Worm (Caenorhabditis elegans) whole organism, early embryonic: Measurements from ENCODE around the gene srsx-29.

Source experiments
- B0310.2 ChIP-seq: sonication (generic microtip); optimal IDR thresholded peaks from 2 replicates; lab custom pipeline; 2016; ENCODE audit warnings: mild to moderate bottlenecking, missing genetic modification characterization, missing compliant biosample characterization
- F13C5.2 ChIP-seq: sonication (generic microtip); optimal IDR thresholded peaks from 2 replicates; lab custom pipeline; 2017; ENCODE audit warnings: mild to moderate bottlenecking, missing genetic modification characterization, inconsistent platforms, missing compliant biosample characterization
- aly-1 ChIP-seq: sonication (generic microtip); optimal IDR thresholded peaks from 2 replicates; lab custom pipeline; 2016; ENCODE audit warnings: missing genetic modification characterization, missing compliant biosample characterization
- ama-1 ChIP-seq: fragments of 150-350 bp; optimal IDR thresholded peaks from 2 replicates; lab custom pipeline; 2014
- ceh-13 ChIP-seq: fragments of 200-800 bp; sonication (Bioruptor generic); optimal IDR thresholded peaks from 2 replicates; lab custom pipeline; 2018; ENCODE audit warnings: mild to moderate bottlenecking, missing genetic modification characterization, missing compliant biosample characterization
- ceh-36 ChIP-seq: sonication (generic microtip); optimal IDR thresholded peaks from 2 replicates; lab custom pipeline; 2016; ENCODE audit warnings: missing genetic modification characterization, inconsistent platforms, missing compliant biosample characterization
- ets-7 ChIP-seq: sonication (generic microtip); optimal IDR thresholded peaks from 2 replicates; lab custom pipeline; 2016; ENCODE audit warnings: missing genotype, missing genetic modification characterization, missing compliant biosample characterization
- flt-1 ChIP-seq: fragments of 200-800 bp; sonication (Bioruptor generic); IDR thresholded peaks from 2 replicates; pipeline ENCODE4 v1.3.6; 2022; ENCODE audit warnings: missing genetic modification characterization, missing compliant biosample characterization
- hmbx-1 ChIP-seq: sonication (generic microtip); optimal IDR thresholded peaks from 2 replicates; lab custom pipeline; 2016; ENCODE audit warnings: mild to moderate bottlenecking, missing genetic modification characterization, missing compliant biosample characterization
- hmg-4 ChIP-seq: fragments of 200-800 bp; sonication (Bioruptor generic); optimal IDR thresholded peaks from 2 replicates; lab custom pipeline; 2018; ENCODE audit warnings: mild to moderate bottlenecking, missing genetic modification characterization, missing compliant biosample characterization
- hnd-1 ChIP-seq: sonication (generic microtip); optimal IDR thresholded peaks from 2 replicates; lab custom pipeline; 2016; ENCODE audit warnings: missing genetic modification characterization, missing compliant biosample characterization
- pes-1 ChIP-seq: fragments of 200-800 bp; sonication (Bioruptor generic); IDR thresholded peaks from 2 replicates; pipeline ENCODE4 v1.3.6; 2022; ENCODE audit warnings: missing genetic modification reagents, missing genetic modification characterization, missing compliant biosample characterization
- scrt-1 ChIP-seq: fragments of 200-800 bp; sonication (Bioruptor generic); IDR thresholded peaks from 2 replicates; pipeline ENCODE4 v1.3.6; 2022; ENCODE audit warnings: missing genetic modification characterization, missing compliant biosample characterization
- sea-1 ChIP-seq: fragments of 200-800 bp; sonication (Bioruptor generic); conservative IDR thresholded peaks from 2 replicates; pipeline ENCODE4 v1.3.6; 2022; ENCODE audit warnings: missing genetic modification characterization, missing compliant biosample characterization
- tbx-11 ChIP-seq: fragments of 200-800 bp; sonication (Bioruptor generic); IDR thresholded peaks from 2 replicates; pipeline ENCODE4 v1.3.6; 2022; ENCODE audit warnings: missing genetic modification characterization, missing compliant biosample characterization
- tbx-37 ChIP-seq: fragments of 200-800 bp; sonication (Bioruptor generic); conservative IDR thresholded peaks from 2 replicates; pipeline ENCODE4 v1.3.6; 2022; ENCODE audit warnings: missing genetic modification reagents, missing genetic modification characterization, missing compliant biosample characterization
- tra-4 ChIP-seq: sonication (generic microtip); optimal IDR thresholded peaks from 2 replicates; lab custom pipeline; 2017; ENCODE audit warnings: missing genetic modification characterization, missing compliant biosample characterization

srsx-29 gene

ce11 chrV:10154698-10155097 is at the start of gene srsx-29:
Gene srsx-29, plus strand, starts transcription at chrV:10154998.
- TF ChIP-seq sea-1: no peak
- TF ChIP-seq ama-1 (lab: Kevin White, UChicago): no peak
- no peak for TF ChIP-seq flt-1
- no peak for TF ChIP-seq ceh-36 (tag; lab: Kevin White, UChicago)
- no peak for TF ChIP-seq ceh-13 (GFP tag; lab: Kevin White, UChicago)
- no peak for TF ChIP-seq tbx-11 (GFP tag; lab: Robert Waterston, UW)
- TF ChIP-seq hmg-4 (GFP tag; lab: Kevin White, UChicago): no peak
- no peak for TF ChIP-seq B0310.2 (tag; lab: Kevin White, UChicago)
- TF ChIP-seq hmbx-1 (tag; lab: Kevin White, UChicago): no peak
- no peak for TF ChIP-seq tbx-37 (GFP tag; lab: Robert Waterston, UW)
- TF ChIP-seq F13C5.2 (tag; lab: Kevin White, UChicago): no peak
- no peak for TF ChIP-seq hnd-1 (tag; lab: Kevin White, UChicago)
- TF ChIP-seq tra-4 (tag; lab: Kevin White, UChicago): no peak
- TF ChIP-seq pes-1 (GFP tag; lab: Robert Waterston, UW): no peak
- no peak for TF ChIP-seq aly-1 (tag; lab: Kevin White, UChicago)
- no peak for TF ChIP-seq scrt-1

ce11 chrV:10105412-10105811 is 49.4 kb upstream of the srsx-29 start, which contains the start of gene C08B6.2:
Gene C08B6.2, plus strand, starts transcription at chrV:10105712.
- TF ChIP-seq aly-1 (tag; lab: Kevin White, UChicago) (no peak), tbx-11 (GFP tag; lab: Robert Waterston, UW) (no peak), tbx-37 (GFP tag; lab: Robert Waterston, UW) (no peak), ama-1 (lab: Kevin White, UChicago) (no peak), B0310.2 (tag; lab: Kevin White, UChicago) (no peak), hmbx-1 (tag; lab: Kevin White, UChicago) (no peak)

DNA sequence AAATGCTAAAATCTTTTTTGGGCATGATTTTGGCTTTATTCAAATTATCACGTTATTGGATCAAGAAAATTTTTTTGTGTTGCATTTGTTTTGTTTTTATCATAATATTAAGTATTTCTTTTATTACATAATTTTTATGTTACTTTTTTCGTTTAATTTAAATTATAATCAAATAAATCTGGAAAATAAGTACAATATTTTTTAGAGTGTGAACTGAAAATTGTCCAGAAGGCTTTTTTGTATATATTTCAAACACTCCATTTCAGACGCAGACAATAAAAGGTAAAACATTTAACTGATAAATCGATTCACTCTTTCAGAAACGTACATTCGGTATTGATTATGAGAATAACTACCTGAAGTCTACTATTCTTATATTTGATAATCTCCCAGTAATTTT is 47.5 kb upstream of the srsx-29 start, which contains the start of gene C08B6.11:
TSS of gene C08B6.11 (plus strand) at position 301 of the 400 bp plus-strand sequence.
- TF ChIP-seq ets-7 (tag; lab: Kevin White, UChicago) (no peak), sea-1 (no peak), tbx-37 (GFP tag; lab: Robert Waterston, UW) (no peak), hnd-1 (tag; lab: Kevin White, UChicago) (no peak), scrt-1 (no peak), hmbx-1 (tag; lab: Kevin White, UChicago) (no peak), tra-4 (tag; lab: Kevin White, UChicago) (no peak), ceh-36 (tag; lab: Kevin White, UChicago) (no peak), pes-1 (GFP tag; lab: Robert Waterston, UW) (no peak), hmg-4 (GFP tag; lab: Kevin White, UChicago) (no peak)

DNA sequence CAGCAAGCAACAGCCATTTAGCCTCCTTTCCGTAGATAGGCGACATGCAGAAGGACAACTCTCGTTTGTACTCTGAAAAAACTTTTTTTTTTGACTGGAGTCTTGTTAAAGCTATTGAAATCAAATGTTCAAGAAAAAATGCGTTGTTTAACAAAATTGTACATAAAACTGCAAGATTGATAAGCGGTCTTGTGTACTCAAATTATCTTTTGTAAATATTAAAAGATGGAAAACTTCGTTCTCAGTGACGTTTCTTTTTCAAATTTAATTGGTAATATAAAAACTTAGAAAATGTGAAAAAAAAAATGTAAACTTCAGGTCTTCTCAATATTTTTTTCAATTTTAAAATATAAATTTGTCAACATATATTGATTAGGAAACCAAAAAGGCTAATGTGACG is 43.7 kb upstream of the srsx-29 start:
- TF ChIP-seq pes-1 (GFP tag; lab: Robert Waterston, UW) (no peak), aly-1 (tag; lab: Kevin White, UChicago) (no peak), tra-4 (tag; lab: Kevin White, UChicago) (no peak), hmbx-1 (tag; lab: Kevin White, UChicago) (no peak), hnd-1 (tag; lab: Kevin White, UChicago) (no peak), ceh-36 (tag; lab: Kevin White, UChicago) (no peak), ama-1 (lab: Kevin White, UChicago) (no peak), scrt-1 (no peak), sea-1 (no peak), tbx-37 (GFP tag; lab: Robert Waterston, UW) (no peak), F13C5.2 (tag; lab: Kevin White, UChicago) (no peak), ceh-13 (GFP tag; lab: Kevin White, UChicago) (no peak), tbx-11 (GFP tag; lab: Robert Waterston, UW) (no peak), ets-7 (tag; lab: Kevin White, UChicago) (no peak), hmg-4 (GFP tag; lab: Kevin White, UChicago) (no peak), B0310.2 (tag; lab: Kevin White, UChicago) (no peak), flt-1 (no peak)

ce11 chrV:10112187-10112586 is 42.6 kb upstream of the srsx-29 start, which contains the start of gene C08B6.3:
Gene C08B6.3, minus strand, starts transcription at chrV:10112287.
- TF ChIP-seq hmg-4 (GFP tag; lab: Kevin White, UChicago) (no peak), hmbx-1 (tag; lab: Kevin White, UChicago) (no peak), F13C5.2 (tag; lab: Kevin White, UChicago) (no peak), tbx-37 (GFP tag; lab: Robert Waterston, UW) (no peak), sea-1 (no peak), hnd-1 (tag; lab: Kevin White, UChicago) (no peak), ama-1 (lab: Kevin White, UChicago) (no peak), scrt-1 (no peak), tbx-11 (GFP tag; lab: Robert Waterston, UW) (no peak)

DNA sequence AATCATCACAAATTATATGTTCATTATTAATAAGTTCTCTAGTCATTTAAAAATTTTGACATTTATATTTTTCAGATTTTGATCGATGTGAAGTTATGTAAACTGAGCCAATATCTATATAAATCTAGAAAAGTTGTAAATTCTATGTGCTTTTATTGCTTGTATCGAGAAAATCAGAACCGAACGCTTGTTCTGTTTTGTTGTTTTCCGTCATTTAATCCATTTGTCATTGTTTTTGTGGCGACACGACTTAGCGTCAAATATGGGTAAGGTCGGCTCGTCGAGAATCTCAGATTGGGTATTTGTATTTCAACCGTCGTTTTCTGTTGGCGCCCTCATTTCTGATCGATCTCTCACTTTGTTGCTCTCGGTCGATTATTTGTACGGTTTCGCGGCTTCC is 40.5 kb upstream of the srsx-29 start, which contains the start of gene cht-5:
TSS of gene cht-5 (plus strand) at position 301 of the 400 bp plus-strand sequence.
- TF ChIP-seq hnd-1 (tag; lab: Kevin White, UChicago) (no peak), ceh-36 (tag; lab: Kevin White, UChicago) (no peak), hmg-4 (GFP tag; lab: Kevin White, UChicago) (no peak)

ce11 chrV:10117465-10117864 is 37.3 kb upstream of the srsx-29 start, which contains the start of gene C08B6.5:
Gene C08B6.5, plus strand, starts transcription at chrV:10117765.
- no peak for TF ChIP-seq B0310.2 (tag; lab: Kevin White, UChicago)
- no peak for TF ChIP-seq hmg-4 (GFP tag; lab: Kevin White, UChicago)
- no peak for TF ChIP-seq hnd-1 (tag; lab: Kevin White, UChicago)
- TF ChIP-seq tbx-11 (GFP tag; lab: Robert Waterston, UW): no peak
- TF ChIP-seq ceh-36 (tag; lab: Kevin White, UChicago): no peak
